Worm (Caenorhabditis elegans) whole organism, L3 larva: ENCODE results near the gene C28H8.3.

Experiments used
- ama-1 ChIP-seq: fragments of 150-350 bp; optimal IDR thresholded peaks from 2 replicates; lab custom pipeline; 2018
- ceh-28 ChIP-seq: fragments of 150-350 bp; optimal IDR thresholded peaks from 2 replicates; lab custom pipeline; 2014; ENCODE audit warnings: missing biosample characterization, missing genetic modification reagents, missing genetic modification characterization
- elt-1 ChIP-seq: fragments of 150-350 bp; optimal IDR thresholded peaks from 2 replicates; lab custom pipeline; 2014; ENCODE audit warnings: missing biosample characterization, missing genetic modification characterization
- elt-3 ChIP-seq, 3 experiments: fragments of 150-350 bp in 1 of 3; sonication (generic microtip) in 2 of 3; optimal IDR thresholded peaks; 2 replicates in 2 of 3; 4 replicates in 1 of 3; lab custom pipeline; 2014 to 2017; ENCODE audit warnings: missing biosample characterization in 3 of 3, missing genetic modification characterization in 3 of 3
- fkh-2 ChIP-seq: fragments of 150-350 bp; optimal IDR thresholded peaks from 2 replicates; lab custom pipeline; 2014; ENCODE audit warnings: missing biosample characterization, missing genetic modification reagents, missing genetic modification characterization
- snpc-4 ChIP-seq: fragments of 150-350 bp; optimal IDR thresholded peaks from 2 replicates; lab custom pipeline; 2014; ENCODE audit warnings: missing biosample characterization, missing genetic modification characterization

- TF ChIP-seq fkh-2 (tag; lab: Kevin White, UChicago), result no peak
- no peak for TF ChIP-seq elt-3 (tag; optimal IDR thresholded peaks at IDR 0.05; lab: Kevin White, UChicago)
- TF ChIP-seq elt-1 (tag; lab: Kevin White, UChicago), result no peak
- no peak for TF ChIP-seq snpc-4 (tag; lab: Kevin White, UChicago)
- TF ChIP-seq ama-1 (lab: Kevin White, UChicago), result no peak
- no peak for TF ChIP-seq ceh-28 (tag; lab: Kevin White, UChicago)
These were observed 31.4 kb upstream of the C28H8.3 start for ce11 chrIII:5876867-5877641.
